Fruit fly (Drosophila melanogaster): ENCODE data around the gene CG5194.

The CG5194 gene

dm6 chr3L:8997686-8998239, 11.9 kb downstream of the CG5194 start, which contains the start of the genes smg and CG5087 (continued):
- TF ChIP-seq Jarid2 (GFP tag; optimal IDR thresholded peaks at IDR 0.05) (peak; percentile 42), CG17385 (GFP tag; optimal IDR thresholded peaks at IDR 0.05) (no peak), CG10366 (GFP tag; IDR thresholded peaks at IDR 0.05) (no peak), CG10321 (GFP tag; IDR thresholded peaks at IDR 0.05) (no peak), CG6654 (GFP tag; optimal IDR thresholded peaks at IDR 0.05) (no peak), Xrp1 (GFP tag; IDR thresholded peaks at IDR 0.05) (no peak), jing (GFP tag; optimal IDR thresholded peaks at IDR 0.05) (no peak), pan (optimal IDR thresholded peaks at IDR 0.05) (no peak), pan (GFP tag; optimal IDR thresholded peaks at IDR 0.05 in 1 of 2, IDR thresholded peaks at IDR 0.05 in 1 of 2) (peak in 1 of 2 experiments; percentile 33), zfh2 (GFP tag; optimal IDR thresholded peaks at IDR 0.05) (peak; percentile 55), chn (GFP tag; optimal IDR thresholded peaks at IDR 0.05) (peak; percentile 36), knrl (GFP tag; IDR thresholded peaks at IDR 0.05; ENCODE audit: partially characterized antibody) (peak; percentile 67), Ssrp (tag; optimal IDR thresholded peaks at IDR 0.05) (no peak), vfl (GFP tag; optimal IDR thresholded peaks at IDR 0.05) (no peak), ash1 (GFP tag; optimal IDR thresholded peaks at IDR 0.05) (peak; percentile 24), gt (GFP tag; IDR thresholded peaks at IDR 0.05) (no peak), Lim3 (GFP tag; IDR thresholded peaks at IDR 0.05) (no peak), Oli (tag; optimal IDR thresholded peaks at IDR 0.05) (no peak), Dll (GFP tag; IDR thresholded peaks at IDR 0.05; ENCODE audit: partially characterized antibody) (peak; percentile 73), kni (GFP tag; optimal IDR thresholded peaks at IDR 0.05) (no peak), gce (GFP tag; IDR thresholded peaks at IDR 0.05) (no peak; the same call in 2 of the 3 replicates), ap (GFP tag; IDR thresholded peaks at IDR 0.05) (no peak), D19B (GFP tag; optimal IDR thresholded peaks at IDR 0.05) (no peak), jigr1 (GFP tag; IDR thresholded peaks at IDR 0.05) (no peak), stwl (tag; optimal IDR thresholded peaks at IDR 0.05) (peak; percentile 85), CG1602 (GFP tag; optimal IDR thresholded peaks at IDR 0.05) (no peak), sc (optimal IDR thresholded peaks at IDR 0.05) (no peak), sc (GFP tag; optimal IDR thresholded peaks at IDR 0.05) (no peak), Chrac-16 (GFP tag; optimal IDR thresholded peaks at IDR 0.05) (peak; percentile 7), sima (GFP tag; optimal IDR thresholded peaks at IDR 0.05) (no peak), dimm (GFP tag; IDR thresholded peaks at IDR 0.05) (no peak), CG18619 (GFP tag; optimal IDR thresholded peaks at IDR 0.05) (no peak), Myb (GFP tag; optimal IDR thresholded peaks at IDR 0.05) (peak; percentile 49), CG1529 (GFP tag; optimal IDR thresholded peaks at IDR 0.05) (no peak), Scr (GFP tag; IDR thresholded peaks at IDR 0.05; ENCODE audit: partially characterized antibody) (peak; percentile 59), kah (GFP tag; optimal IDR thresholded peaks at IDR 0.05) (no peak), Hr3 (GFP tag; optimal IDR thresholded peaks at IDR 0.05) (peak; percentile 52), Ets97D (GFP tag; optimal IDR thresholded peaks at IDR 0.05) (peak; percentile 94), CG12219 (GFP tag; optimal IDR thresholded peaks at IDR 0.05) (no peak), Abd-B (GFP tag; optimal IDR thresholded peaks at IDR 0.05) (peak; percentile 33), NC2α (GFP tag; optimal IDR thresholded peaks at IDR 0.05) (no peak), corto (GFP tag; optimal IDR thresholded peaks at IDR 0.05) (peak; percentile 39), CG3065 (GFP tag; optimal IDR thresholded peaks at IDR 0.05) (no peak), nerfin-1 (tag; optimal IDR thresholded peaks at IDR 0.05) (no peak), CG1792 (GFP tag; optimal IDR thresholded peaks at IDR 0.05) (peak; percentile 9), cato (GFP tag; optimal IDR thresholded peaks at IDR 0.05; ENCODE audit: borderline replicate concordance) (no peak), Lhr (GFP tag; optimal IDR thresholded peaks at IDR 0.05) (peak; percentile 97), C15 (GFP tag; IDR thresholded peaks at IDR 0.05) (no peak), CG3407 (GFP tag; optimal IDR thresholded peaks at IDR 0.05) (no peak), ttk (GFP tag; IDR thresholded peaks at IDR 0.05) (no peak; the same call in 1 of the 2 replicates), Sry-β (GFP tag; optimal IDR thresholded peaks at IDR 0.05) (peak; percentile 79)

Data from whole organism, embryonic.